Worm (Caenorhabditis elegans) whole organism, L4 larva: ENCODE results near the gene Y75B8A.10.

Experiments used
- ZK337.2 ChIP-seq: fragments of 200-800 bp; sonication (Bioruptor generic); IDR thresholded peaks from 2 replicates; pipeline ENCODE4 v1.3.6; 2022; ENCODE audit warnings: missing genetic modification reagents, missing genetic modification characterization, missing compliant biosample characterization
- aha-1 ChIP-seq: fragments of 150-350 bp; peaks from one replicate; lab custom pipeline; 2014; ENCODE audit warnings: missing biosample characterization, missing genetic modification characterization
- dmd-6 ChIP-seq: fragments of 200-800 bp; sonication (Bioruptor generic); IDR thresholded peaks from 2 replicates; pipeline ENCODE4 v1.3.6; 2022; ENCODE audit warnings: missing genetic modification reagents, missing genetic modification characterization, missing compliant biosample characterization
- dpl-1 ChIP-seq: fragments of 150-350 bp; optimal IDR thresholded peaks from 2 replicates; lab custom pipeline; 2014; ENCODE audit warnings: missing biosample characterization, missing genetic modification reagents, missing genetic modification characterization
- lsy-2 ChIP-seq, 2 experiments: fragments of 150-350 bp in 1 of 2; sonication (generic microtip) in 1 of 2; optimal IDR thresholded peaks; 2 replicates each; lab custom pipeline; 2014 to 2017; ENCODE audit warnings: missing biosample characterization in 2 of 2, missing genetic modification characterization in 2 of 2
- mep-1 ChIP-seq: fragments of 150-350 bp; sonication (generic microtip); optimal IDR thresholded peaks from 3 replicates; lab custom pipeline; 2014; ENCODE audit warnings: missing biosample characterization, missing genetic modification characterization
- mxl-3 ChIP-seq: fragments of 200-800 bp; sonication (Bioruptor generic); optimal IDR thresholded peaks from 2 replicates; lab custom pipeline; 2018; ENCODE audit warnings: mild to moderate bottlenecking, missing genetic modification characterization, missing compliant biosample characterization
- nhr-11 ChIP-seq: fragments of 150-350 bp; optimal IDR thresholded peaks from 2 replicates; lab custom pipeline; 2014; ENCODE audit warnings: missing biosample characterization, missing genetic modification characterization
- nhr-77 ChIP-seq: fragments of 150-350 bp; optimal IDR thresholded peaks from 2 replicates; lab custom pipeline; 2014; ENCODE audit warnings: missing biosample characterization, missing genetic modification characterization
- skn-1 ChIP-seq: fragments of 150-350 bp; optimal IDR thresholded peaks from 2 replicates; lab custom pipeline; 2014; ENCODE audit warnings: missing biosample characterization, missing genetic modification characterization
- ztf-11 ChIP-seq: fragments of 150-350 bp; optimal IDR thresholded peaks from 2 replicates; lab custom pipeline; 2014; ENCODE audit warnings: missing biosample characterization, missing genetic modification characterization

DNA sequence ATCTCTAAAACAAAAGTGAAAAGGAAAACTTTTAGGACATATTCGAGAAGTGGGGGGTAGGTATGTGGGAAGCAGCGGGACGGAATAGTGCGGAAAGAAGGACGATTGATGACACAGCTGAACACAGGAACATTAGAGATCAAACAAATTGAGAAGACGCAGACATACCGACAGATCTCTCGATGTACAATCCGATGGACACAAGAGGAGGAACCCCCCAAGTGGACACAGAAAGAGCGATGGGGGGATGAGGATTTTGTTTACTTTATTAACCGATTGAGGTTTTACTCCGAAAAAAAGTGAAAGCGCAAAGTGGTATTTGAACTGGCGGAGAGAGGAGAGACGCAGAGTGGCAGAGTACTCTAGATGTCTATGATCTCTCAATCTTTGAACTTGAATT lies 4.7 kb downstream of the Y75B8A.10 start:
- TF ChIP-seq nhr-77 (tag; lab: Kevin White, UChicago) (no peak), dpl-1 (GFP tag; lab: Kevin White, UChicago) (no peak), aha-1 (tag; lab: Kevin White, UChicago) (no peak), dmd-6 (GFP tag; lab: Robert Waterston, UW) (no peak), ztf-11 (no peak), lsy-2 (tag; optimal IDR thresholded peaks at IDR 0.05; lab: Kevin White, UChicago) (no peak), skn-1 (tag; lab: Kevin White, UChicago) (no peak), ZK337.2 (GFP tag; lab: Robert Waterston, UW) (no peak), mep-1 (tag; lab: Kevin White, UChicago) (no peak), mxl-3 (GFP tag; lab: Kevin White, UChicago) (no peak), nhr-11 (no peak)
